Worm (Caenorhabditis elegans): Measurements from ENCODE around the gene Y54G2A.32.

DNA sequence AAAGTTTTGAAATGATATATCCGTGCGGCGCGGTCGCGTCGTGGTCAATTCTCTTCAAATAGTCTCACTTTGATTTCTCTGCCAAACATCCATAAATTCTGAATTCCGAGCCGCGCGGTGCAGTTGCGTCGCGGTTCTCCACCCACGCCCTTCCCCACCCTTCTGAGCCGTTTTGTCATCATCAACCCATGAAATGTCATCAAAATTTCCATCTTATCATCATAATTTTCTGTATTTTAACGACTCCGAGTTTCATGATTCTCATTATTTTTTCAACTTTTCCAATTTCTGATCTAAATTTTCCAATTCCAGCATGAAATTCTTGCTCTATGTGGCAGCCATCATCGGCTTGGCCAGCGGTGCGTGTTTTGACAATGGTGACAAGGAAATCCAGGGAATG lies 38.4 kb downstream of the Y54G2A.32 start, which contains the start of gene clec-84:
- TF ChIP-seq zag-1 (tag; optimal IDR thresholded peaks at IDR 0.05) (no peak), nhr-12 (tag; optimal IDR thresholded peaks at IDR 0.05) (no peak), nhr-237 (tag; optimal IDR thresholded peaks at IDR 0.05) (no peak), mep-1 (tag; optimal IDR thresholded peaks at IDR 0.05) (no peak), nhr-28 (tag; optimal IDR thresholded peaks at IDR 0.05) (no peak), skn-1 (tag; optimal IDR thresholded peaks at IDR 0.05) (no peak), alr-1 (tag; optimal IDR thresholded peaks at IDR 0.05; ENCODE audit: borderline replicate concordance) (no peak), nhr-47 (tag; optimal IDR thresholded peaks at IDR 0.05) (no peak), ces-1 (GFP tag; optimal IDR thresholded peaks at IDR 0.05) (no peak), sup-37 (GFP tag; optimal IDR thresholded peaks at IDR 0.05) (no peak), nhr-11 (tag; optimal IDR thresholded peaks at IDR 0.05) (no peak)
